Worm (Caenorhabditis elegans): ENCODE results near the gene C37C3.17.

- TF ChIP-seq dve-1 (tag; optimal IDR thresholded peaks at IDR 0.05; ENCODE audit: insufficient read depth) (no peak), unc-62 (GFP tag; optimal IDR thresholded peaks at IDR 0.05 in 1 of 2) (peak in 1 of 2 experiments; percentile 80), unc-62 (tag; optimal IDR thresholded peaks at IDR 0.05) (no peak), skn-1 (tag; optimal IDR thresholded peaks at IDR 0.05) (no peak), egl-27 (tag; optimal IDR thresholded peaks at IDR 0.05) (no peak), jun-1 (tag; optimal IDR thresholded peaks at IDR 0.05) (no peak), nhr-11 (tag; optimal IDR thresholded peaks at IDR 0.05) (no peak), nhr-77 (tag; optimal IDR thresholded peaks at IDR 0.05) (no peak), daf-19 (GFP tag; conservative IDR thresholded peaks at IDR 0.05) (no peak)
These were observed 42.7 kb upstream of the C37C3.17 start for ce11 chrV:7904389-7904788.
